Fruit fly (Drosophila melanogaster) whole organism: ENCODE measurements around the gene CG9737.

Source experiments
- CG8478 ChIP-seq: fragments of >200 bp; optimal IDR thresholded peaks from 2 replicates; lab custom pipeline; 2018; ENCODE audit warnings: inconsistent platforms
- Dll ChIP-seq: fragments of >200 bp; optimal IDR thresholded peaks from 2 replicates; lab custom pipeline; 2017
- EcR ChIP-seq, 2 experiments: fragments of >200 bp; optimal IDR thresholded peaks; 2 replicates each; lab custom pipeline; 2017; ENCODE audit warnings: missing biosample characterization in 2 of 2, missing genetic modification characterization in 2 of 2, missing genetic modification reagents in 2 of 2
- pan ChIP-seq: fragments of >200 bp; optimal IDR thresholded peaks from 2 replicates; lab custom pipeline; 2017
- usp ChIP-seq: fragments of >200 bp; optimal IDR thresholded peaks from 2 replicates; lab custom pipeline; 2017; ENCODE audit warnings: missing biosample characterization, missing genetic modification characterization, mixed read lengths

dm6 chr3R:30259561-30259960 lies 16.4 kb upstream of the CG9737 start:
- TF ChIP-seq pan (no peak), Dll (lab: Kevin White, UChicago) (no peak), CG8478 (lab: Kevin White, UChicago) (no peak), EcR (GFP tag; optimal IDR thresholded peaks at IDR 0.05; lab: Kevin White, UChicago) (no peak), usp (no peak)
